Worm (Caenorhabditis elegans) whole organism, L2 larva: ENCODE results near the gene T06D8.9.

Experiments
- C34F6.9 ChIP-seq: fragments of 150-350 bp; optimal IDR thresholded peaks from 2 replicates; lab custom pipeline; 2014; ENCODE audit warnings: missing biosample characterization, missing genetic modification characterization
- F13H6.1 ChIP-seq: sonication (generic microtip); optimal IDR thresholded peaks from 2 replicates; lab custom pipeline; 2016; ENCODE audit warnings: missing genetic modification characterization, missing compliant biosample characterization
- R02D3.7 ChIP-seq: fragments of 150-350 bp; optimal IDR thresholded peaks from 2 replicates; lab custom pipeline; 2014; ENCODE audit warnings: missing biosample characterization, missing genetic modification characterization
- Y55F3AM.14 ChIP-seq: fragments of 200-800 bp; sonication (Bioruptor generic); optimal IDR thresholded peaks from 2 replicates; lab custom pipeline; 2018; ENCODE audit warnings: mild to moderate bottlenecking, missing genetic modification characterization, missing compliant biosample characterization
- ZK546.5 ChIP-seq: sonication (generic microtip); optimal IDR thresholded peaks from 2 replicates; lab custom pipeline; 2017; ENCODE audit warnings: missing biosample characterization, missing genetic modification characterization
- alr-1 ChIP-seq: fragments of 150-350 bp; optimal IDR thresholded peaks from 2 replicates; lab custom pipeline; 2014; ENCODE audit warnings: missing biosample characterization, missing genetic modification characterization
- aly-2 ChIP-seq: fragments of 150-350 bp; optimal IDR thresholded peaks from 2 replicates; lab custom pipeline; 2014; ENCODE audit warnings: missing biosample characterization, missing genetic modification characterization
- ama-1 ChIP-seq: fragments of 150-350 bp; optimal IDR thresholded peaks from 2 replicates; lab custom pipeline; 2018; ENCODE audit warnings: inconsistent platforms
- blmp-1 ChIP-seq: sonication (generic microtip); optimal IDR thresholded peaks from 2 replicates; lab custom pipeline; 2017; ENCODE audit warnings: missing genetic modification characterization, mild to moderate bottlenecking, missing compliant biosample characterization, antibody characterized with exemption, moderate library complexity; ENCODE audit not compliant: insufficient read depth
- ceh-16 ChIP-seq: fragments of 150-350 bp; optimal IDR thresholded peaks from 2 replicates; lab custom pipeline; 2014; ENCODE audit warnings: missing biosample characterization, missing genetic modification characterization
- ceh-82 ChIP-seq: fragments of 150-350 bp; optimal IDR thresholded peaks from 2 replicates; lab custom pipeline; 2014; ENCODE audit warnings: missing biosample characterization, missing genetic modification characterization
- crh-2 ChIP-seq: sonication (generic microtip); optimal IDR thresholded peaks from 2 replicates; lab custom pipeline; 2017; ENCODE audit warnings: missing biosample characterization, missing genetic modification characterization
- dmd-4 ChIP-seq: sonication (generic microtip); optimal IDR thresholded peaks from 2 replicates; lab custom pipeline; 2017; ENCODE audit warnings: missing biosample characterization, missing genetic modification characterization
- egl-27 ChIP-seq: sonication (generic microtip); optimal IDR thresholded peaks from 3 replicates; lab custom pipeline; 2017; ENCODE audit warnings: missing biosample characterization, missing genetic modification reagents, missing genetic modification characterization
- elt-1 ChIP-seq: fragments of 150-350 bp; optimal IDR thresholded peaks from 2 replicates; lab custom pipeline; 2014; ENCODE audit warnings: missing biosample characterization, missing genetic modification characterization
- elt-3 ChIP-seq: sonication (generic microtip); optimal IDR thresholded peaks from 2 replicates; lab custom pipeline; 2017; ENCODE audit warnings: missing biosample characterization, missing genetic modification characterization
- fos-1 ChIP-seq: fragments of 150-350 bp; optimal IDR thresholded peaks from 2 replicates; lab custom pipeline; 2014; ENCODE audit warnings: missing biosample characterization, missing genetic modification characterization
- gmeb-1 ChIP-seq: fragments of 150-350 bp; optimal IDR thresholded peaks from 2 replicates; lab custom pipeline; 2014; ENCODE audit warnings: missing biosample characterization, missing genetic modification characterization
- lin-11 ChIP-seq: fragments of 150-350 bp; sonication (generic microtip); optimal IDR thresholded peaks from 2 replicates; lab custom pipeline; 2014; ENCODE audit warnings: missing biosample characterization, missing genetic modification characterization, inconsistent platforms, mixed read lengths
- lin-13 ChIP-seq: fragments of 150-350 bp; optimal IDR thresholded peaks from 2 replicates; lab custom pipeline; 2014; ENCODE audit warnings: missing biosample characterization, missing genetic modification reagents, missing genetic modification characterization
- lin-39 ChIP-seq: fragments of 150-350 bp; optimal IDR thresholded peaks from 2 replicates; lab custom pipeline; 2014; ENCODE audit warnings: missing biosample characterization, missing genetic modification reagents, missing genetic modification characterization
- lsy-2 ChIP-seq, 2 experiments: fragments of 150-350 bp in 1 of 2; sonication (generic microtip) in 1 of 2; optimal IDR thresholded peaks; 2 replicates each; lab custom pipeline; 2014 to 2017; ENCODE audit warnings: missing biosample characterization in 2 of 2, missing genetic modification characterization in 2 of 2
- mab-5 ChIP-seq: fragments of 150-350 bp; optimal IDR thresholded peaks from 2 replicates; lab custom pipeline; 2014; ENCODE audit warnings: missing biosample characterization, missing genetic modification characterization
- mbf-1 ChIP-seq: sonication (generic microtip); optimal IDR thresholded peaks from 2 replicates; lab custom pipeline; 2017; ENCODE audit warnings: missing biosample characterization, missing genetic modification characterization
- mdl-1 ChIP-seq, 2 experiments: fragments of 150-350 bp in 1 of 2; sonication (generic microtip) in 1 of 2; optimal IDR thresholded peaks; 2 replicates each; lab custom pipeline; 2017; ENCODE audit warnings: missing biosample characterization in 2 of 2, missing genetic modification characterization in 2 of 2
- nhr-10 ChIP-seq: sonication (generic microtip); optimal IDR thresholded peaks from 2 replicates; lab custom pipeline; 2017; ENCODE audit warnings: missing biosample characterization, missing genetic modification characterization
- nhr-11 ChIP-seq: fragments of 150-350 bp; optimal IDR thresholded peaks from 2 replicates; lab custom pipeline; 2014; ENCODE audit warnings: missing biosample characterization, missing genetic modification characterization
- nhr-12 ChIP-seq: fragments of 150-350 bp; optimal IDR thresholded peaks from 2 replicates; lab custom pipeline; 2014; ENCODE audit warnings: missing biosample characterization, missing genetic modification characterization
- nhr-129 ChIP-seq: fragments of 150-350 bp; optimal IDR thresholded peaks from 2 replicates; lab custom pipeline; 2014; ENCODE audit warnings: missing biosample characterization, missing genetic modification characterization
- nhr-21 ChIP-seq: fragments of 150-350 bp; optimal IDR thresholded peaks from 2 replicates; lab custom pipeline; 2014; ENCODE audit warnings: missing biosample characterization, missing genetic modification characterization
- nhr-23 ChIP-seq: fragments of 150-350 bp; optimal IDR thresholded peaks from 2 replicates; lab custom pipeline; 2014; ENCODE audit warnings: missing biosample characterization, missing genetic modification reagents, missing genetic modification characterization
- nhr-237 ChIP-seq: fragments of 150-350 bp; optimal IDR thresholded peaks from 2 replicates; lab custom pipeline; 2014; ENCODE audit warnings: missing biosample characterization, missing genetic modification characterization
- nhr-25 ChIP-seq: fragments of 150-350 bp; sonication (generic microtip); optimal IDR thresholded peaks from 3 replicates; lab custom pipeline; 2014; ENCODE audit warnings: missing biosample characterization, missing genetic modification characterization
- nhr-6 ChIP-seq: fragments of 150-350 bp; optimal IDR thresholded peaks from 2 replicates; lab custom pipeline; 2014; ENCODE audit warnings: missing biosample characterization, missing genetic modification characterization
- nhr-77 ChIP-seq: fragments of 150-350 bp; optimal IDR thresholded peaks from 2 replicates; lab custom pipeline; 2014; ENCODE audit warnings: missing biosample characterization, missing genetic modification characterization
- peb-1 ChIP-seq: fragments of 150-350 bp; optimal IDR thresholded peaks from 2 replicates; lab custom pipeline; 2014; ENCODE audit warnings: missing biosample characterization, missing genetic modification characterization
- sem-4 ChIP-seq: fragments of 150-350 bp; optimal IDR thresholded peaks from 2 replicates; lab custom pipeline; 2014; ENCODE audit warnings: missing biosample characterization, missing genetic modification reagents, missing genetic modification characterization
- skn-1 ChIP-seq: sonication (generic microtip); optimal IDR thresholded peaks from 2 replicates; lab custom pipeline; 2017; ENCODE audit warnings: missing biosample characterization, missing genetic modification characterization
- sma-3 ChIP-seq: sonication (generic microtip); optimal IDR thresholded peaks from 2 replicates; lab custom pipeline; 2016; ENCODE audit warnings: missing genetic modification reagents, missing genetic modification characterization, missing compliant biosample characterization
- sma-9 ChIP-seq, 2 experiments: fragments of 150-350 bp in 1 of 2; sonication (generic microtip) in 1 of 2; optimal IDR thresholded peaks; 2 replicates each; lab custom pipeline; 2014 to 2016; ENCODE audit warnings: missing genetic modification characterization in 2 of 2, mild to moderate bottlenecking in 1 of 2, missing biosample characterization in 1 of 2, missing compliant biosample characterization in 1 of 2, missing genetic modification reagents in 1 of 2, moderate library complexity in 1 of 2
- snpc-4 ChIP-seq: fragments of 150-350 bp; optimal IDR thresholded peaks from 2 replicates; lab custom pipeline; 2014; ENCODE audit warnings: missing biosample characterization, missing genetic modification characterization
- unc-39 ChIP-seq: fragments of 150-350 bp; optimal IDR thresholded peaks from 2 replicates; lab custom pipeline; 2014; ENCODE audit warnings: missing biosample characterization, missing genetic modification characterization
- unc-55 ChIP-seq: fragments of 150-350 bp; sonication (generic microtip); optimal IDR thresholded peaks from 3 replicates; lab custom pipeline; 2014; ENCODE audit warnings: missing biosample characterization, missing genetic modification reagents, missing genetic modification characterization
- unc-62 ChIP-seq: fragments of 150-350 bp; optimal IDR thresholded peaks from 2 replicates; lab custom pipeline; 2014; ENCODE audit warnings: missing biosample characterization, missing genetic modification reagents, missing genetic modification characterization
- zag-1 ChIP-seq: fragments of 150-350 bp; optimal IDR thresholded peaks from 2 replicates; lab custom pipeline; 2014; ENCODE audit warnings: missing biosample characterization, missing genetic modification characterization
- ztf-1 ChIP-seq: fragments of 200-800 bp; sonication (Bioruptor generic); conservative IDR thresholded peaks from 2 replicates; pipeline ENCODE4 v1.3.6; 2022; ENCODE audit warnings: missing genetic modification characterization, missing compliant biosample characterization
- ztf-11 ChIP-seq: sonication (generic microtip); optimal IDR thresholded peaks from 2 replicates; lab custom pipeline; 2017; ENCODE audit warnings: missing biosample characterization, missing genetic modification characterization
- ztf-4 ChIP-seq: fragments of 150-350 bp; optimal IDR thresholded peaks from 2 replicates; lab custom pipeline; 2014; ENCODE audit warnings: missing biosample characterization, missing genetic modification characterization

Gene T06D8.9

DNA sequence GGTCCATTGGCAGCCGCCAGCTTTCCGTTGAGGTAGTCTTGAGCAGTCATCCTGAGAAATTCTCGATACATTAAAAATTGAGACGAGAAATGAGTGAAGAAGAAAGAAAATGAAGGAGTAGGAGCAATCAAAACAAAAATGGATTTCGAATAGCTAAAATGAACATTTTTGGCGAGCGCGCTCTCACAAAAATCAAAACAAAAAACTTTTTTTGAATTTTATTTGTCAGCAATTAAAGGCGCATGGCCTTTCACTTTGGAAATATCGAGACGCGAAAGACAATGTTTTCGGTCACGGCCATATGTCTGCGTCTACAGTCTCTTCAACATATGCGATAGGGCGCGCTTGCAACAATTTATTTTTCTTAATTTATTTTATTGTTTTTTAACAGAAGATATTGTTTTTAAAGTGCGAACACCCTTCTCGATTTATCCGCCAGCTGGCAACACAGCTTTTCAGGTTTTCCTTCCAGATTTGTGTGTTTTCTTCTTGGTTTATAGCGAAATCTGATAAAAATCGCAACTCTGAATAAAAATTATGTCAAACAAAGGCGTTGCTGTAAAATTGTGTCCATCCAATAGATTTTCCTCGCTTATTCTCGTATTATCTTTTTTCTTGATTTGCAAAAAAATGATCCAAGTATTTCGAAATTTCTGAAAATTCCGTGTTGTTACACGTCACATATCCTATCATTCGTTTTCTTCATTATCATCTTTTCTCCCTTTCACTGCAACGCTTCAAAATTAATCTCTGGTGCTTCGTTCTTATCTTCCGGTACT is at the start of gene T06D8.9, which contains the start of gene rpn-9:
Gene T06D8.9, plus strand, starts transcription at position 729 of the 779 bp plus-strand sequence.
Gene rpn-9, minus strand, starts transcription at position 51 of the 779 bp plus-strand sequence.
- TF ChIP-seq mbf-1, result no peak
- TF ChIP-seq alr-1 (tag; lab: Kevin White, UChicago), result no peak
- TF ChIP-seq peb-1 (tag; lab: Kevin White, UChicago), result no peak
- TF ChIP-seq sem-4 (tag; lab: Kevin White, UChicago), result no peak
- no peak for TF ChIP-seq unc-39 (tag; lab: Kevin White, UChicago)
- TF ChIP-seq elt-3, result no peak
- peak; percentile 82 for TF ChIP-seq gmeb-1 (tag; lab: Kevin White, UChicago)
- peak; percentile 89 for TF ChIP-seq crh-2 (tag; lab: Kevin White, UChicago)
- TF ChIP-seq Y55F3AM.14, result no peak
- no peak for TF ChIP-seq nhr-77 (tag; lab: Kevin White, UChicago)
- no peak for TF ChIP-seq ztf-4
- peak; percentile 65 for TF ChIP-seq nhr-21 (tag; lab: Kevin White, UChicago)
- peak; percentile 31 for TF ChIP-seq fos-1 (tag; lab: Kevin White, UChicago)
- peak; percentile 69 for TF ChIP-seq F13H6.1 (tag; lab: Kevin White, UChicago)
- no peak for TF ChIP-seq egl-27
- TF ChIP-seq nhr-11, result no peak
- no peak for TF ChIP-seq elt-1 (tag; lab: Kevin White, UChicago)
- no peak for TF ChIP-seq nhr-23 (tag; lab: Kevin White, UChicago)
- TF ChIP-seq mab-5, result peak; percentile 70
- TF ChIP-seq skn-1 (tag; lab: Kevin White, UChicago), result peak; percentile 57
- TF ChIP-seq ceh-82 (tag; lab: Kevin White, UChicago), result no peak
- TF ChIP-seq lsy-2 (tag; optimal IDR thresholded peaks at IDR 0.05; lab: Kevin White, UChicago), result peak; percentile 69 to 92
- no peak for TF ChIP-seq ceh-16 (tag; lab: Kevin White, UChicago)
- no peak for TF ChIP-seq lin-39 (tag; lab: Kevin White, UChicago)
- no peak for TF ChIP-seq dmd-4 (tag; lab: Kevin White, UChicago)
- peak; percentile 66 for TF ChIP-seq sma-9 (GFP tag; optimal IDR thresholded peaks at IDR 0.05; lab: Kevin White, UChicago)
- no peak for TF ChIP-seq sma-9 (tag; optimal IDR thresholded peaks at IDR 0.05; lab: Kevin White, UChicago)
- TF ChIP-seq nhr-237, result no peak
- TF ChIP-seq blmp-1 (tag; lab: Kevin White, UChicago), result peak; percentile 53
- TF ChIP-seq ztf-1 (GFP tag; lab: Robert Waterston, UW), result no peak
- no peak for TF ChIP-seq aly-2 (tag; lab: Kevin White, UChicago)
- TF ChIP-seq mdl-1 (tag; optimal IDR thresholded peaks at IDR 0.05; lab: Kevin White, UChicago), result peak in 1 of 2 experiments; percentile 38
- TF ChIP-seq lin-11, result peak; percentile 45
- no peak for TF ChIP-seq ztf-11
- no peak for TF ChIP-seq nhr-12 (tag; lab: Kevin White, UChicago)
- peak; percentile 83 for TF ChIP-seq nhr-129 (tag; lab: Kevin White, UChicago)
- TF ChIP-seq ama-1 (lab: Kevin White, UChicago), result no peak
- TF ChIP-seq R02D3.7 (tag; lab: Kevin White, UChicago), result no peak
- TF ChIP-seq nhr-10, result no peak
- TF ChIP-seq nhr-6, result no peak
- TF ChIP-seq sma-3 (GFP tag; lab: Kevin White, UChicago), result peak; percentile 67
- TF ChIP-seq unc-62 (GFP tag; lab: Kevin White, UChicago), result no peak
- TF ChIP-seq C34F6.9 (tag; lab: Kevin White, UChicago), result peak; percentile 95
- no peak for TF ChIP-seq zag-1 (tag; lab: Kevin White, UChicago)
- TF ChIP-seq lin-13, result peak; percentile 85
- TF ChIP-seq nhr-25 (tag; lab: Kevin White, UChicago), result peak; percentile 71
- peak; percentile 97 for TF ChIP-seq unc-55
- TF ChIP-seq snpc-4 (tag; lab: Kevin White, UChicago), result peak; percentile 86
- TF ChIP-seq ZK546.5 (tag; lab: Kevin White, UChicago), result no peak
